Fruit fly (Drosophila melanogaster): ENCODE results near the gene CG4066.

CG4066 gene

dm6 chr3R:12285589-12285988 lies 25.6 kb upstream of the CG4066 start:
- no peak for TF ChIP-seq CG8159 (tag; optimal IDR thresholded peaks at IDR 0.05)
- TF ChIP-seq Ets98B (GFP tag; IDR thresholded peaks at IDR 0.05) = no peak
- TF ChIP-seq CG14655 (GFP tag; optimal IDR thresholded peaks at IDR 0.05) = no peak
- TF ChIP-seq gl (tag; optimal IDR thresholded peaks at IDR 0.05) = no peak
- TF ChIP-seq CG4496 (GFP tag; IDR thresholded peaks at IDR 0.05) = no peak
- no peak for TF ChIP-seq CG10348 (GFP tag; IDR thresholded peaks at IDR 0.05)
- TF ChIP-seq CG13204 (GFP tag; optimal IDR thresholded peaks at IDR 0.05) = no peak

DNA sequence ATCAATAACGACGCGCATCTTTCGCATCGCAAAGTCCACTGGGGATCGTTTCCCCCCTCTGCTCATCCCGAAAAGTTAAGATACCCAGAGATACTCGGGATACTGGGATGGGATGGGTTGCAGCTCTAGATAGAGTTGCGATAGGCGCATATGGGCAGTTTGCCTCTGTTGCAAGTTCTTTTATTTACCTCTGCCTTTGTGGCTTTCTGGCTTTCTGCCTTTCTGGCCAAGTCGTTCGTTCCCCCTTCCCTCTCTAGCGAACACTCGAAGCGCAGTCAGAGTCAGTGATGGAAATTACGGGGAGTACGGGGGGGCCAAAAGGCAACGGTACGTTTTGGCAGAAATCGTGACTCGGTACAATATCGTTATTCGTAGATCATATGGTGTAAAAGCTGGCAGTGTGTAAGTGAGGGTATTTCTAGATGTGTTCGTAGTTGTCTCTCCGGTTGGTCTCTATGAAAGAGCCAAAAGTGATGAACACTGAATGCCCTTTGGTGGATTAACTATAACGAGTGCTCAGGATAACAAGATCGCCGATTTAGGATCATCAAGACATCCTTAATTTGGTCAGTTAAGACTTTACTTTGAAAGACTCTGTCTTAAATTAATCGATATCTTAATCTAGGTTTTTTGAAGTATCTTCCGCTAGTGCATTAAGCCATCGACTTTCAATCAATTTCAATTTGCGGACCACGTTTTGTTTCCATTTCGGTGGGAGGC lies 22.4 kb upstream of the CG4066 start:
- TF ChIP-seq D1 (tag; optimal IDR thresholded peaks at IDR 0.05) (no peak), gl (tag; optimal IDR thresholded peaks at IDR 0.05) (no peak), CG34367 (tag; optimal IDR thresholded peaks at IDR 0.05) (no peak), CG15710 (tag; optimal IDR thresholded peaks at IDR 0.05) (no peak), fd96Ca (GFP tag; IDR thresholded peaks at IDR 0.05) (0 out of 3 replicates have a peak, but pooled peaks have one; percentile 19), CG12605 (GFP tag; IDR thresholded peaks at IDR 0.05) (no peak), CG10348 (GFP tag; IDR thresholded peaks at IDR 0.05) (no peak), CG17806 (tag; optimal IDR thresholded peaks at IDR 0.05) (peak; percentile 35), Pif1A (GFP tag; optimal IDR thresholded peaks at IDR 0.05) (no peak), rn (GFP tag; IDR thresholded peaks at IDR 0.05) (no peak), Ets98B (GFP tag; IDR thresholded peaks at IDR 0.05) (no peak; the same call in 1 of the 2 replicates), CG4496 (GFP tag; IDR thresholded peaks at IDR 0.05) (0 out of 3 replicates have a peak, but pooled peaks have one; percentile 46), CG13204 (GFP tag; optimal IDR thresholded peaks at IDR 0.05) (peak; percentile 57), EcR (GFP tag; optimal IDR thresholded peaks at IDR 0.05) (no peak), Snoo (tag; optimal IDR thresholded peaks at IDR 0.05) (no peak), CG8301 (tag; optimal IDR thresholded peaks at IDR 0.05) (peak; percentile 32), CG32121 (GFP tag; IDR thresholded peaks at IDR 0.05) (no peak), Pif1B (GFP tag; optimal IDR thresholded peaks at IDR 0.05) (no peak), CG9948 (tag; optimal IDR thresholded peaks at IDR 0.05) (peak; percentile 41), CG8159 (tag; optimal IDR thresholded peaks at IDR 0.05) (peak; percentile 54), CG14655 (GFP tag; optimal IDR thresholded peaks at IDR 0.05) (peak; percentile 48)

DNA sequence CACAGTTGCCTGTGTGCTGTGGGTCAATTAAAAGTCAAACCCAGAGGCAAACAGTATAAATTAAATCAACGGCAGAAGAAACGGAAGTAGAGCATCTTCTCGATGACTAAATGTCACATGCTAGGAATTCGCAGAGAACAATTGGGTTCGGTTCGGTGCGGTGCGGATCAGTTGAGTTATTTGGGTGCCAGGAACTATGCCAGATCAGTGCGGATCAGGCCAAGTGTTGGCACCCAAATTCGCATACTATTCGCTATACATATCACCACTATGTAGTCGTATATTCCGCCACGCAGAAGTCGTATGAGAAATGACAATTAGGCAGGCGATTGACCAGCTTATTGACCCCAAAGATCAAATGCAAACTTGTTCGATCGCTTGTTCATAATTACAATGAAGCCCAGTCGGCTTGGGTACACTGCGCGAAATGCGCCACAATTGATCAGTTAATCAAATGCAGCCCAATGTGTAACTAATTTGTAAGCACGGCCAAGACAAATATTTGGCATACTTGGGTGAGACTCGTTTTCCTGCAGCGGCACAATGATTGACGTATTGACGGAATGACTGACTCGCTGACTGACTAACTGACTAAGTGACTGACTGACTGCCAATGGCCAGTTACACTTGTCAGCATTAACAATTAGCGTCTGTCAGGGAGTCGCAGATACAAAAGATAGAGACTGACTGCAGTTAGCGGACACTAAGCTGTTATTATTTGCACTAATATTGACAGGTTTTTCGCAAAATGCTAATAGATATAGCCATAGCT lies 20.5 kb upstream of the CG4066 start:
- TF ChIP-seq CG32121 (GFP tag; IDR thresholded peaks at IDR 0.05) = peak; percentile 54
- no peak for TF ChIP-seq CG8301 (tag; optimal IDR thresholded peaks at IDR 0.05)

DNA sequence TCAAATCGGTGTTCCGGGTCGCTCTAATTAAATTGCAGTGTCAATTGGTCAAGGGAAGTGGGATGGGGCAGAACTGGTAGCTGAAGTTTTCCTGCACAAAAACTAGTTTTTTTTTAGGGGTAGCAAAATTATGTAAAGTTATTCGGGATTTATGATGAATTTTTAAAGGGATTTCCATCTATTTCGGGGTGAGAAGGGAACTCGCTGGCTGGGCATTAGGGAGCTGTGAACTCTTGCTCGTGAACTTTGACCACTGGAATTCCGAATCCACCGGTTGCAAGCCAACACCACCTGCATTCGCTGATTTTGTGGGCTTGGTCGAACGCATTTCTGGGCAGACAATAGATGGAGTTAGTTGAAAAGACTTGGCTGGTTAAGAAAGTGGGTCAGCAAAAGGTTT lies 19.3 kb upstream of the CG4066 start:
- TF ChIP-seq CG4496 (GFP tag; IDR thresholded peaks at IDR 0.05) (no peak), CG17806 (tag; optimal IDR thresholded peaks at IDR 0.05) (no peak), CG32121 (GFP tag; IDR thresholded peaks at IDR 0.05) (no peak), CG34367 (tag; optimal IDR thresholded peaks at IDR 0.05) (no peak), CG13204 (GFP tag; optimal IDR thresholded peaks at IDR 0.05) (no peak)

- no peak for TF ChIP-seq Snoo (tag; optimal IDR thresholded peaks at IDR 0.05)
- TF ChIP-seq CG17806 (tag; optimal IDR thresholded peaks at IDR 0.05) = peak; percentile 55
- peak; percentile 4 for TF ChIP-seq Pif1B (GFP tag; optimal IDR thresholded peaks at IDR 0.05)
- peak; percentile 39 for TF ChIP-seq CG8159 (tag; optimal IDR thresholded peaks at IDR 0.05)
- peak; percentile 74 for TF ChIP-seq CG4496 (GFP tag; IDR thresholded peaks at IDR 0.05)
- peak; percentile 23; the same call in 1 of the 3 replicates for TF ChIP-seq fd96Ca (GFP tag; IDR thresholded peaks at IDR 0.05)
- peak; percentile 4 for TF ChIP-seq CG15710 (tag; optimal IDR thresholded peaks at IDR 0.05)
- peak; percentile 67 for TF ChIP-seq CG12605 (GFP tag; IDR thresholded peaks at IDR 0.05)
- TF ChIP-seq Pif1A (GFP tag; optimal IDR thresholded peaks at IDR 0.05) = peak; percentile 42
- TF ChIP-seq CG32121 (GFP tag; IDR thresholded peaks at IDR 0.05) = peak; percentile 70
- TF ChIP-seq rn (GFP tag; IDR thresholded peaks at IDR 0.05) = 0 out of 2 replicates have a peak, but pooled peaks have one; percentile 25
- peak; percentile 73 for TF ChIP-seq CG8301 (tag; optimal IDR thresholded peaks at IDR 0.05)
- TF ChIP-seq CG34367 (tag; optimal IDR thresholded peaks at IDR 0.05) = peak; percentile 28
- no peak for TF ChIP-seq D1 (tag; optimal IDR thresholded peaks at IDR 0.05)
- TF ChIP-seq CG10348 (GFP tag; IDR thresholded peaks at IDR 0.05) = no peak
- TF ChIP-seq CG13204 (GFP tag; optimal IDR thresholded peaks at IDR 0.05) = no peak
- no peak for TF ChIP-seq EcR (GFP tag; optimal IDR thresholded peaks at IDR 0.05)
- no peak for TF ChIP-seq CG9948 (tag; optimal IDR thresholded peaks at IDR 0.05)
- TF ChIP-seq Ets98B (GFP tag; IDR thresholded peaks at IDR 0.05) = peak; percentile 78
- TF ChIP-seq CG14655 (GFP tag; optimal IDR thresholded peaks at IDR 0.05) = peak; percentile 74
- no peak for TF ChIP-seq gl (tag; optimal IDR thresholded peaks at IDR 0.05)
These were observed 13.9 kb upstream of the CG4066 start for dm6 chr3R:12297261-12297660.

- TF ChIP-seq CG10348 (GFP tag; IDR thresholded peaks at IDR 0.05) (no peak), CG4496 (GFP tag; IDR thresholded peaks at IDR 0.05) (no peak)
These were observed 9.6 kb upstream of the CG4066 start for dm6 chr3R:12301528-12301927.

All from whole organism, pupa.